Worm (Caenorhabditis elegans) whole organism, late embryonic: ENCODE measurements around the gene B0244.5.

Source experiments
- ama-1 ChIP-seq: fragments of 150-350 bp; optimal IDR thresholded peaks from 2 replicates; lab custom pipeline; 2014
- ceh-2 ChIP-seq: sonication (generic microtip); optimal IDR thresholded peaks from 2 replicates; lab custom pipeline; 2016; ENCODE audit warnings: missing genotype, missing genetic modification characterization, missing compliant biosample characterization
- ceh-31 ChIP-seq: sonication (generic microtip); optimal IDR thresholded peaks from 2 replicates; lab custom pipeline; 2016; ENCODE audit warnings: missing genetic modification characterization, missing compliant biosample characterization
- ceh-6 ChIP-seq: fragments of 200-800 bp; sonication (Bioruptor generic); optimal IDR thresholded peaks from 2 replicates; lab custom pipeline; 2018; ENCODE audit warnings: mild to moderate bottlenecking, missing genetic modification characterization, missing compliant biosample characterization
- elt-2 ChIP-seq: sonication (generic microtip); optimal IDR thresholded peaks from 2 replicates; lab custom pipeline; 2016; ENCODE audit warnings: missing genetic modification reagents, missing genetic modification characterization, missing compliant biosample characterization
- fax-1 ChIP-seq: sonication (generic microtip); optimal IDR thresholded peaks from 2 replicates; lab custom pipeline; 2016; ENCODE audit warnings: missing genotype, missing genetic modification characterization, missing compliant biosample characterization
- fkh-10 ChIP-seq: fragments of 150-350 bp; optimal IDR thresholded peaks from 2 replicates; lab custom pipeline; 2014; ENCODE audit warnings: missing biosample characterization, missing genetic modification reagents, missing genetic modification characterization
- lin-11 ChIP-seq: fragments of 200-800 bp; sonication (Bioruptor generic); optimal IDR thresholded peaks from 2 replicates; lab custom pipeline; 2018; ENCODE audit warnings: mild to moderate bottlenecking, missing genetic modification characterization, missing compliant biosample characterization
- nhr-11 ChIP-seq: fragments of 150-350 bp; optimal IDR thresholded peaks from 2 replicates; lab custom pipeline; 2014; ENCODE audit warnings: missing biosample characterization, missing genetic modification characterization
- pha-4 ChIP-seq: fragments of 150-350 bp; optimal IDR thresholded peaks from 2 replicates; lab custom pipeline; 2018; ENCODE audit warnings: missing biosample characterization, missing genetic modification reagents, missing genetic modification characterization
- pqm-1 ChIP-seq: sonication (generic microtip); optimal IDR thresholded peaks from 2 replicates; lab custom pipeline; 2016; ENCODE audit warnings: missing genetic modification characterization, missing compliant biosample characterization
- unc-42 ChIP-seq: sonication (generic microtip); optimal IDR thresholded peaks from 2 replicates; lab custom pipeline; 2016; ENCODE audit warnings: missing genotype, missing genetic modification characterization, missing compliant biosample characterization

DNA sequence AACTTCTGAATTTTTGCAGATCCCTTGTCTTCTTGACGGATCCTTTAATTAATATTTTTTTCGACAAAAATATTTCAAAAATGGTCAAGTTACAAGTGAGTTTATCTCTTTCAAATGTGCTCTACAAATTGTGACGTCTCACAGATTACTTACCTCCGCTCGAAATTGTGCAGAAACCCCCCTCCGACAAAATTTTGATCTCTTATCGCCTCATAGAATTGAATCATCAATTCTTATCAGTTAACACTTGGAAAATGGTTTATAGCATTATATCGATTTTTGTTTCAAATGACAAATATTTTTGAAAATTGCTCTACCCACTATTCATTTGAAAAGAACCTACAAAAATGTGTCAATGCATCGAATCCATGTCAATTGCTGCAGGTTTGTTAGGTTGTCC lies 9.8 kb upstream of the B0244.5 start, which contains the start of gene B0244.10:
- no peak for TF ChIP-seq ama-1 (lab: Kevin White, UChicago)
- no peak for TF ChIP-seq ceh-2 (tag; lab: Kevin White, UChicago)
- TF ChIP-seq nhr-11 (tag; lab: Kevin White, UChicago): no peak
- TF ChIP-seq ceh-6 (GFP tag; lab: Kevin White, UChicago): no peak
- TF ChIP-seq fkh-10 (GFP tag; lab: Kevin White, UChicago): no peak
- TF ChIP-seq lin-11 (tag; lab: Kevin White, UChicago): no peak
- no peak for TF ChIP-seq pha-4 (tag; lab: Kevin White, UChicago)
- TF ChIP-seq elt-2 (tag; lab: Kevin White, UChicago): peak; percentile 73
- no peak for TF ChIP-seq unc-42
- no peak for TF ChIP-seq pqm-1 (tag; lab: Kevin White, UChicago)
- no peak for TF ChIP-seq fax-1
- no peak for TF ChIP-seq ceh-31 (tag; lab: Kevin White, UChicago)
